Worm (Caenorhabditis elegans): ENCODE results near the gene ckk-1.

ckk-1 gene

ce11 chrIII:5604080-5604479 lies 31.2 kb upstream of the ckk-1 start, which contains the start of gene xnd-1 (continued):
- no peak for TF ChIP-seq ama-1 (optimal IDR thresholded peaks at IDR 0.05)
- TF ChIP-seq ama-1 (GFP tag; optimal IDR thresholded peaks at IDR 0.05) = no peak
- no peak for TF ChIP-seq madf-10 (tag; optimal IDR thresholded peaks at IDR 0.05)
- TF ChIP-seq madf-6 (GFP tag; IDR thresholded peaks at IDR 0.05) = peak; percentile 69
- no peak for TF ChIP-seq hlh-12 (tag; optimal IDR thresholded peaks at IDR 0.05)
- TF ChIP-seq cebp-1 (GFP tag; IDR thresholded peaks at IDR 0.05) = no peak
- no peak for TF ChIP-seq cebp-1 (tag; optimal IDR thresholded peaks at IDR 0.05)
- TF ChIP-seq tlf-1 (GFP tag; optimal IDR thresholded peaks at IDR 0.05) = no peak
- TF ChIP-seq Y53G8AR.9 (GFP tag; conservative IDR thresholded peaks at IDR 0.05) = no peak
- no peak for TF ChIP-seq mxl-1 (tag; optimal IDR thresholded peaks at IDR 0.05)
- no peak for TF ChIP-seq B0035.1 (tag; optimal IDR thresholded peaks at IDR 0.05)
- no peak for TF ChIP-seq K11D2.4 (GFP tag; IDR thresholded peaks at IDR 0.05)

- TF ChIP-seq nhr-80 (tag; optimal IDR thresholded peaks at IDR 0.05) = peak; percentile 65
- no peak for TF ChIP-seq tbx-9 (tag; optimal IDR thresholded peaks at IDR 0.05; ENCODE audit: borderline replicate concordance)
Observed at ce11 chrIII:5610276-5610675, 25.0 kb upstream of the ckk-1 start, which contains the start of gene C05D2.8. TSS of gene C05D2.8 (minus strand) at chrIII:5610346.

- TF ChIP-seq Y79H2A.3 (GFP tag; conservative IDR thresholded peaks at IDR 0.05) = no peak
- TF ChIP-seq ceh-27 (GFP tag; optimal IDR thresholded peaks at IDR 0.05) = no peak
- TF ChIP-seq B0019.2 (GFP tag; conservative IDR thresholded peaks at IDR 0.05) = no peak
- peak; percentile 50 for TF ChIP-seq nhr-80 (tag; optimal IDR thresholded peaks at IDR 0.05)
- TF ChIP-seq Y53G8AR.9 (GFP tag; conservative IDR thresholded peaks at IDR 0.05) = no peak
- no peak for TF ChIP-seq tbp1 (GFP tag; optimal IDR thresholded peaks at IDR 0.05)
- TF ChIP-seq dpff-1 (tag; optimal IDR thresholded peaks at IDR 0.05) = no peak
- no peak for TF ChIP-seq K11D2.4 (GFP tag; IDR thresholded peaks at IDR 0.05)
Observed at ce11 chrIII:5611604-5612324, 23.5 kb upstream of the ckk-1 start, which contains the start of gene bas-1. TSS of gene bas-1 (plus strand) at chrIII:5612274.

- TF ChIP-seq T07F8.4 (tag; optimal IDR thresholded peaks at IDR 0.05) (no peak), rpc-1 (optimal IDR thresholded peaks at IDR 0.05) (no peak), rpc-1 (tag; optimal IDR thresholded peaks at IDR 0.05) (no peak), nhr-90 (tag; optimal IDR thresholded peaks at IDR 0.05) (no peak), ekl-4 (GFP tag; IDR thresholded peaks at IDR 0.05) (no peak), K12H6.12 (tag; optimal IDR thresholded peaks at IDR 0.05) (no peak), F37B4.10 (GFP tag; IDR thresholded peaks at IDR 0.05) (no peak), C17E4.6 (GFP tag; IDR thresholded peaks at IDR 0.05) (no peak), unc-130 (GFP tag; optimal IDR thresholded peaks at IDR 0.05) (no peak)
Observed at ce11 chrIII:5614648-5615047, 20.6 kb upstream of the ckk-1 start, which contains the start of gene basl-1. TSS of gene basl-1 (plus strand) at chrIII:5614948.

- TF ChIP-seq Y79H2A.3 (GFP tag; conservative IDR thresholded peaks at IDR 0.05) (no peak), attf-5 (GFP tag; optimal IDR thresholded peaks at IDR 0.05) (no peak), nfya-1 (tag; optimal IDR thresholded peaks at IDR 0.05; ENCODE audit: borderline replicate concordance, insufficient read depth) (no peak), Y67H2A.10 (GFP tag; conservative IDR thresholded peaks at IDR 0.05) (no peak), ccch-3 (GFP tag; optimal IDR thresholded peaks at IDR 0.05) (no peak), B0261.1 (tag; optimal IDR thresholded peaks at IDR 0.05) (no peak), ceh-91 (GFP tag; IDR thresholded peaks at IDR 0.05) (no peak), ztf-25 (GFP tag; IDR thresholded peaks at IDR 0.05) (no peak), let-526 (GFP tag; IDR thresholded peaks at IDR 0.05) (no peak), bed-2 (GFP tag; IDR thresholded peaks at IDR 0.05) (no peak)
Observed at ce11 chrIII:5615675-5616074, 19.6 kb upstream of the ckk-1 start.
